Fruit fly (Drosophila melanogaster) whole organism, embryonic: ENCODE results near the gene Vha16-2.

Experiments
- Aef1 ChIP-seq: fragments of 200-800 bp; sonication (Bioruptor generic); IDR thresholded peaks from 3 replicates; pipeline ENCODE4 v1.3.6; 2022; ENCODE audit warnings: missing biosample characterization, missing genetic modification characterization
- B-H1 ChIP-seq: fragments of 200-800 bp; sonication (Bioruptor generic); IDR thresholded peaks from 3 replicates; pipeline ENCODE4 v1.3.6; 2022; ENCODE audit warnings: missing biosample characterization, missing genetic modification characterization
- Bteb2 ChIP-seq: fragments of 200-800 bp; sonication (Bioruptor generic); optimal IDR thresholded peaks from 2 replicates; lab custom pipeline; 2016; ENCODE audit warnings: missing biosample characterization, missing genetic modification characterization
- CG10147 ChIP-seq: fragments of 200-800 bp; sonication (Bioruptor generic); optimal IDR thresholded peaks from 2 replicates; lab custom pipeline; 2019; ENCODE audit warnings: missing biosample characterization, mild to moderate bottlenecking, missing genetic modification characterization, moderate library complexity
- CG12155 ChIP-seq: fragments of 200-800 bp; sonication (Bioruptor generic); optimal IDR thresholded peaks from 3 replicates; lab custom pipeline; 2016; ENCODE audit warnings: missing biosample characterization, missing genetic modification characterization
- CG13424 ChIP-seq: fragments of 200-800 bp; sonication (Bioruptor generic); optimal IDR thresholded peaks from 2 replicates; lab custom pipeline; 2019; ENCODE audit warnings: missing biosample characterization, mild to moderate bottlenecking, missing genetic modification characterization, moderate library complexity
- CG1603 ChIP-seq: fragments of 200-800 bp; sonication (Bioruptor generic); optimal IDR thresholded peaks from 2 replicates; lab custom pipeline; 2019; ENCODE audit warnings: missing biosample characterization, mild to moderate bottlenecking, missing genetic modification characterization, moderate library complexity
- CG16779 ChIP-seq: fragments of 200-800 bp; sonication (Bioruptor generic); IDR thresholded peaks from 2 replicates; pipeline ENCODE4 v1.3.6; 2022; ENCODE audit warnings: missing biosample characterization, missing genetic modification characterization
- CG1792 ChIP-seq: fragments of 200-800 bp; sonication (Bioruptor generic); optimal IDR thresholded peaks from 2 replicates; lab custom pipeline; 2016; ENCODE audit warnings: missing biosample characterization, missing genetic modification characterization
- CG2875 ChIP-seq: fragments of 200-800 bp; sonication (Bioruptor generic); optimal IDR thresholded peaks from 2 replicates; lab custom pipeline; 2017; ENCODE audit warnings: missing biosample characterization, mild to moderate bottlenecking, missing genetic modification characterization, missing genetic modification reagents
- CG2889 ChIP-seq: fragments of 200-800 bp; sonication (Bioruptor generic); IDR thresholded peaks from 3 replicates; pipeline ENCODE4 v1.3.6; 2022; ENCODE audit warnings: missing biosample characterization, missing genetic modification characterization
- CG30403 ChIP-seq: fragments of 200-800 bp; sonication (Bioruptor generic); optimal IDR thresholded peaks from 3 replicates; lab custom pipeline; 2016; ENCODE audit warnings: missing biosample characterization, missing genetic modification characterization
- CG33557 ChIP-seq: fragments of 200-800 bp; sonication (Bioruptor generic); optimal IDR thresholded peaks from 2 replicates; lab custom pipeline; 2019; ENCODE audit warnings: missing biosample characterization, mild to moderate bottlenecking, missing genetic modification characterization, moderate library complexity
- CG5180 ChIP-seq: fragments of 200-800 bp; sonication (Bioruptor generic); optimal IDR thresholded peaks from 3 replicates; lab custom pipeline; 2017; ENCODE audit warnings: missing biosample characterization, missing genetic modification characterization, mild to moderate bottlenecking, moderate library complexity, missing genetic modification reagents
- CG6175 ChIP-seq: fragments of 200-800 bp; sonication (Bioruptor generic); IDR thresholded peaks from 3 replicates; pipeline ENCODE4 v1.3.6; 2022; ENCODE audit warnings: missing biosample characterization, missing genetic modification characterization
- CG6683 ChIP-seq: fragments of 200-800 bp; sonication (Bioruptor generic); optimal IDR thresholded peaks from 2 replicates; lab custom pipeline; 2017; ENCODE audit warnings: missing biosample characterization, mild to moderate bottlenecking, missing genetic modification characterization, missing genetic modification reagents
- CG7786 ChIP-seq: fragments of 200-800 bp; sonication (Bioruptor generic); optimal IDR thresholded peaks from 2 replicates; lab custom pipeline; 2016; ENCODE audit warnings: missing biosample characterization, missing genetic modification characterization
- CG7928 ChIP-seq: fragments of 200-800 bp; sonication (Bioruptor generic); optimal IDR thresholded peaks from 2 replicates; lab custom pipeline; 2017; ENCODE audit warnings: missing biosample characterization, mild to moderate bottlenecking, missing genetic modification characterization
- D ChIP-seq, 2 experiments: fragments of 200-800 bp in 1 of 2; fragments of >200 bp in 1 of 2; sonication (Bioruptor generic) in 1 of 2; optimal IDR thresholded peaks; 2 replicates in 1 of 2; 3 replicates in 1 of 2; lab custom pipeline; 2017; ENCODE audit warnings: mild to moderate bottlenecking in 1 of 2, missing biosample characterization in 1 of 2, missing genetic modification characterization in 1 of 2, missing genetic modification reagents in 1 of 2
- Dbx ChIP-seq: fragments of 200-800 bp; sonication (Bioruptor generic); IDR thresholded peaks from 3 replicates; pipeline ENCODE4 v1.3.6; 2022; ENCODE audit warnings: missing biosample characterization, missing genetic modification characterization
- Deaf1 ChIP-seq: fragments of 200-800 bp; optimal IDR thresholded peaks from 3 replicates; lab custom pipeline; 2019; ENCODE audit warnings: missing biosample characterization, mild to moderate bottlenecking, missing genetic modification characterization, moderate library complexity
- HmgZ ChIP-seq: fragments of 200-800 bp; sonication (Bioruptor generic); optimal IDR thresholded peaks from 2 replicates; lab custom pipeline; 2018; ENCODE audit warnings: missing biosample characterization, mild to moderate bottlenecking, missing genetic modification characterization
- Hr51 ChIP-seq, 2 experiments: fragments of 200-800 bp; sonication (Bioruptor generic); optimal IDR thresholded peaks; 2 replicates in 1 of 2; 3 replicates in 1 of 2; lab custom pipeline; 2016 to 2018; ENCODE audit warnings: missing biosample characterization in 2 of 2, missing genetic modification characterization in 2 of 2, mild to moderate bottlenecking in 1 of 2, moderate library complexity in 1 of 2
- Hsf ChIP-seq: fragments of 200-800 bp; sonication (Bioruptor generic); optimal IDR thresholded peaks from 3 replicates; lab custom pipeline; 2016; ENCODE audit warnings: missing biosample characterization, missing genetic modification characterization
- MESR4 ChIP-seq: fragments of 200-800 bp; sonication (Bioruptor generic); optimal IDR thresholded peaks from 2 replicates; lab custom pipeline; 2018; ENCODE audit warnings: missing biosample characterization, mild to moderate bottlenecking, missing genetic modification characterization, moderate library complexity
- Ptx1 ChIP-seq: fragments of 200-800 bp; sonication (Bioruptor generic); IDR thresholded peaks from 2 replicates; pipeline ENCODE4 v1.3.6; 2022; ENCODE audit warnings: missing biosample characterization, missing genetic modification characterization
- Sox100B ChIP-seq: fragments of 200-800 bp; sonication (Bioruptor generic); optimal IDR thresholded peaks from 3 replicates; lab custom pipeline; 2018; ENCODE audit warnings: missing biosample characterization, mild to moderate bottlenecking, missing genetic modification characterization
- Sry-β ChIP-seq: fragments of 200-800 bp; sonication (Bioruptor generic); optimal IDR thresholded peaks from 2 replicates; lab custom pipeline; 2018; ENCODE audit warnings: missing biosample characterization, mild to moderate bottlenecking, missing genetic modification characterization, moderate library complexity
- Taf1 ChIP-seq: fragments of 200-800 bp; sonication (Bioruptor generic); IDR thresholded peaks from 2 replicates; pipeline ENCODE4 v1.3.6; 2022; ENCODE audit warnings: missing biosample characterization, missing genetic modification characterization
- Usf ChIP-seq: fragments of 200-800 bp; sonication (Bioruptor generic); optimal IDR thresholded peaks from 2 replicates; lab custom pipeline; 2017; ENCODE audit warnings: missing genotype, missing biosample characterization, missing genetic modification characterization
- Xrp1 ChIP-seq: fragments of 200-800 bp; sonication (Bioruptor generic); IDR thresholded peaks from 2 replicates; pipeline ENCODE4 v1.3.6; 2022; ENCODE audit warnings: missing biosample characterization, missing genetic modification characterization
- ac ChIP-seq: fragments of 200-800 bp; sonication (Bioruptor generic); optimal IDR thresholded peaks from 3 replicates; lab custom pipeline; 2017; ENCODE audit warnings: missing biosample characterization, mild to moderate bottlenecking, missing genetic modification characterization
- bigmax ChIP-seq: fragments of 200-800 bp; sonication (Bioruptor generic); optimal IDR thresholded peaks from 2 replicates; lab custom pipeline; 2018; ENCODE audit warnings: missing biosample characterization, mild to moderate bottlenecking, missing genetic modification characterization
- bsh ChIP-seq, 2 experiments: fragments of 200-800 bp; sonication (Bioruptor generic); optimal IDR thresholded peaks; 2 replicates each; lab custom pipeline; 2017 to 2018; ENCODE audit warnings: mild to moderate bottlenecking in 2 of 2, missing biosample characterization in 2 of 2, missing genetic modification characterization in 2 of 2, moderate library complexity in 1 of 2
- da ChIP-seq: fragments of 200-800 bp; sonication (Bioruptor generic); optimal IDR thresholded peaks from 2 replicates; lab custom pipeline; 2016; ENCODE audit warnings: missing biosample characterization, missing genetic modification characterization
- dimm ChIP-seq: fragments of 200-800 bp; sonication (Bioruptor generic); IDR thresholded peaks from 2 replicates; pipeline ENCODE4 v1.3.6; 2022; ENCODE audit warnings: missing biosample characterization, missing genetic modification characterization
- disco-r ChIP-seq: fragments of 200-800 bp; sonication (Bioruptor generic); optimal IDR thresholded peaks from 2 replicates; lab custom pipeline; 2016; ENCODE audit warnings: missing biosample characterization, missing genetic modification characterization
- fd96Cb ChIP-seq: fragments of 200-800 bp; sonication (Bioruptor generic); optimal IDR thresholded peaks from 2 replicates; lab custom pipeline; 2018; ENCODE audit warnings: missing biosample characterization, mild to moderate bottlenecking, missing genetic modification characterization, moderate library complexity
- grau ChIP-seq: fragments of 200-800 bp; optimal IDR thresholded peaks from 3 replicates; lab custom pipeline; 2019; ENCODE audit warnings: missing biosample characterization, mild to moderate bottlenecking, missing genetic modification characterization, moderate library complexity
- ham ChIP-seq: fragments of 200-800 bp; sonication (Bioruptor generic); IDR thresholded peaks from 2 replicates; pipeline ENCODE4 v1.3.6; 2022; ENCODE audit warnings: missing biosample characterization, missing genetic modification characterization
- hbn ChIP-seq: fragments of 200-800 bp; sonication (Bioruptor generic); IDR thresholded peaks from 2 replicates; pipeline ENCODE4 v1.3.6; 2022; ENCODE audit warnings: missing biosample characterization, missing genetic modification characterization; ENCODE audit not compliant: partially characterized antibody
- kah ChIP-seq: fragments of 200-800 bp; sonication (Bioruptor generic); optimal IDR thresholded peaks from 2 replicates; lab custom pipeline; 2018; ENCODE audit warnings: missing biosample characterization, mild to moderate bottlenecking, missing genetic modification characterization
- klu ChIP-seq: fragments of 200-800 bp; sonication (Bioruptor generic); IDR thresholded peaks from 2 replicates; pipeline ENCODE4 v1.3.6; 2022; ENCODE audit warnings: missing biosample characterization, missing genetic modification characterization
- nerfin-1 ChIP-seq: fragments of 200-800 bp; sonication (Bioruptor generic); optimal IDR thresholded peaks from 3 replicates; lab custom pipeline; 2019; ENCODE audit warnings: missing biosample characterization, mild to moderate bottlenecking, missing genetic modification characterization, moderate library complexity
- onecut ChIP-seq: fragments of 200-800 bp; sonication (Bioruptor generic); IDR thresholded peaks from 2 replicates; pipeline ENCODE4 v1.3.6; 2022; ENCODE audit warnings: missing biosample characterization, missing genetic modification characterization
- otp ChIP-seq: fragments of 200-800 bp; sonication (Bioruptor generic); IDR thresholded peaks from 3 replicates; pipeline ENCODE4, ENCODE4 v1.3.6; 2022; ENCODE audit warnings: missing biosample characterization, missing genetic modification characterization
- sisA ChIP-seq: fragments of 200-800 bp; sonication (Bioruptor generic); IDR thresholded peaks from 2 replicates; pipeline ENCODE4 v1.3.6; 2022; ENCODE audit warnings: missing biosample characterization, missing genetic modification characterization
- slbo ChIP-seq: fragments of 200-800 bp; sonication (Bioruptor generic); IDR thresholded peaks from 2 replicates; pipeline ENCODE4 v1.3.6; 2022; ENCODE audit warnings: missing biosample characterization, missing genetic modification characterization
- ssp ChIP-seq: fragments of 200-800 bp; sonication (Bioruptor generic); IDR thresholded peaks from 2 replicates; pipeline ENCODE4 v1.3.6; 2022; ENCODE audit warnings: missing biosample characterization, missing genetic modification characterization
- tgo ChIP-seq: fragments of 200-800 bp; sonication (Bioruptor generic); IDR thresholded peaks from 3 replicates; pipeline ENCODE4 v1.3.6; 2022; ENCODE audit warnings: missing biosample characterization, missing genetic modification characterization
- toy ChIP-seq: fragments of 200-800 bp; sonication (Bioruptor generic); IDR thresholded peaks from 2 replicates; pipeline ENCODE4 v1.3.6; 2022; ENCODE audit warnings: missing biosample characterization, missing genetic modification characterization

Vha16-2 gene

DNA sequence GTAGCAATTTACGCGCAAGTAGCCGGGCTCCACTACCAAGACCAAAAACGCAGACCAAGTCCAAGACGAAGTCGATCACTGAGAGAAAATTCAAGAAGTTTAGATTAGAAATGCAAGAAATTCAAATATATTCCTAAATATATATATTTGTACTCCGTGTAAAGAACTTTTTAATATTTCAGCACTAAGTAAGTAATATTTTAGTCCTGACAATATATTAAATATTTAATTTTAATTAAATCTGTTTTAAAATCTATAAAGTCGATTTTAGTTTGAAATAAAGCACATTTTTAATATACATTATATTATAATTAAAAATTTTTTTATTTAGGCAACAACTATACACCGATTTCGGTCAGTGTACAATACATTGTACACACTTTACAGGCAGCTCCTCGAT is 7.8 kb upstream of the Vha16-2 start (continued):
- TF ChIP-seq CG6683 (no peak), bsh (GFP tag; optimal IDR thresholded peaks at IDR 0.05; lab: Kevin White, UChicago) (peak in 1 of 2 experiments; percentile 31), ham (GFP tag; lab: Robert Waterston, UW) (no peak), fd96Cb (tag; lab: Kevin White, UChicago) (peak; percentile 17), otp (GFP tag; lab: Robert Waterston, UW) (no peak), toy (no peak), disco-r (no peak), B-H1 (GFP tag; lab: Robert Waterston, UW) (no peak), Bteb2 (GFP tag; lab: Kevin White, UChicago) (no peak), kah (no peak), CG33557 (GFP tag; lab: Kevin White, UChicago) (no peak), Taf1 (GFP tag; lab: Robert Waterston, UW) (no peak), Hsf (GFP tag; lab: Kevin White, UChicago) (no peak), grau (tag; lab: Kevin White, UChicago) (peak; percentile 62), CG2889 (no peak), bigmax (no peak), sisA (GFP tag; lab: Robert Waterston, UW) (no peak), CG2875 (GFP tag; lab: Kevin White, UChicago) (no peak), hbn (GFP tag; lab: Robert Waterston, UW) (no peak), CG10147 (GFP tag; lab: Kevin White, UChicago) (peak; percentile 18), slbo (peak; percentile 34; the same call in 1 of the 2 replicates), dimm (GFP tag; lab: Robert Waterston, UW) (no peak), da (GFP tag; lab: Kevin White, UChicago) (no peak), CG1603 (no peak), CG12155 (GFP tag; lab: Kevin White, UChicago) (no peak), onecut (GFP tag; lab: Robert Waterston, UW) (no peak), nerfin-1 (tag; lab: Kevin White, UChicago) (no peak), tgo (peak; percentile 27; the same call in 1 of the 3 replicates), MESR4 (GFP tag; lab: Kevin White, UChicago) (no peak), CG5180 (GFP tag; lab: Kevin White, UChicago) (no peak), Xrp1 (GFP tag; lab: Robert Waterston, UW) (0 out of 2 replicates have a peak, but pooled peaks have one; percentile 15), Sox100B (GFP tag; lab: Kevin White, UChicago) (peak; percentile 58), Ptx1 (GFP tag; lab: Robert Waterston, UW) (0 out of 2 replicates have a peak, but pooled peaks have one; percentile 22), ssp (GFP tag; lab: Robert Waterston, UW) (0 out of 2 replicates have a peak, but pooled peaks have one; percentile 16), HmgZ (tag; lab: Kevin White, UChicago) (no peak), CG13424 (tag; lab: Kevin White, UChicago) (peak; percentile 48), CG30403 (GFP tag; lab: Kevin White, UChicago) (peak; percentile 12), Usf (GFP tag; lab: Kevin White, UChicago) (no peak), Sry-β (GFP tag; lab: Kevin White, UChicago) (no peak), CG6175 (no peak), CG1792 (GFP tag; lab: Kevin White, UChicago) (no peak), Hr51 (GFP tag; optimal IDR thresholded peaks at IDR 0.05; lab: Kevin White, UChicago) (peak in 1 of 2 experiments; percentile 68), CG7928 (GFP tag; lab: Kevin White, UChicago) (no peak), klu (no peak), CG7786 (no peak), Deaf1 (tag; lab: Kevin White, UChicago) (peak; percentile 39), Dbx (GFP tag; lab: Robert Waterston, UW) (no peak), D (optimal IDR thresholded peaks at IDR 0.05; lab: Kevin White, UChicago) (no peak), D (GFP tag; optimal IDR thresholded peaks at IDR 0.05; lab: Kevin White, UChicago) (peak; percentile 23), ac (no peak), CG16779 (GFP tag; lab: Robert Waterston, UW) (no peak), Aef1 (no peak)
